Worm (Caenorhabditis elegans): ENCODE data around the gene H12C20.7.

The H12C20.7 gene

ce11 chrV:11541284-11541683 is 31.5 kb downstream of the H12C20.7 start:
- TF ChIP-seq zip-8 (tag; optimal IDR thresholded peaks at IDR 0.05) (no peak), unc-120 (tag; optimal IDR thresholded peaks at IDR 0.05; ENCODE audit: poor library complexity, severe bottlenecking) (peak; percentile 31)

DNA sequence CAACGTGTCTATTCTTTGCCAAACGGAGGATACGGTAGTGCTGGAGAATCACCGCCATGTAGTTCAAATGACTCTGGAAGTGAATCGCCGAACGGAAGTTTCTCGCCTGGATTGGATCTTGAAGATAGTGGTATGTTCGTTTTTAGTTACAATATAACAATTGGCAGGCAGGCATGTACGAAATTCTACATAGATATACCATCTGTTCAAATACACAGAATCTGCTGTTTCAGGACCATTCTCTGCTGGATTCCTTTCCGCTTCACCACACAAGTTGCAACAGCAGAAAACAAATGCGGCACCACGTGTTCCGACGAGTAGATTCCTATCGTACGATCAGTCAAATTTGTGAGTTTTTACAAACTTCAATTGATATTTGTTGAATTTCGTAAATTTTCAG is 33.3 kb downstream of the H12C20.7 start:
- no peak for TF ChIP-seq ceh-39 (tag; optimal IDR thresholded peaks at IDR 0.05)
- no peak for TF ChIP-seq M03D4.4 (tag; optimal IDR thresholded peaks at IDR 0.05)
- TF ChIP-seq sptf-1 (tag; optimal IDR thresholded peaks at IDR 0.05) = no peak
- TF ChIP-seq unc-39 (tag; optimal IDR thresholded peaks at IDR 0.05) = no peak
- no peak for TF ChIP-seq lsy-2 (tag; optimal IDR thresholded peaks at IDR 0.05)
- no peak for TF ChIP-seq elt-3 (tag; optimal IDR thresholded peaks at IDR 0.05)
- TF ChIP-seq ztf-11 (tag; optimal IDR thresholded peaks at IDR 0.05) = no peak
- no peak for TF ChIP-seq nhr-28 (tag; optimal IDR thresholded peaks at IDR 0.05)
- no peak for TF ChIP-seq tbx-8 (GFP tag; optimal IDR thresholded peaks at IDR 0.05)
- no peak for TF ChIP-seq unc-62 (GFP tag; optimal IDR thresholded peaks at IDR 0.05)
- no peak for TF ChIP-seq mab-5 (tag; optimal IDR thresholded peaks at IDR 0.05)
- no peak for TF ChIP-seq elt-1 (tag; optimal IDR thresholded peaks at IDR 0.05; ENCODE audit: borderline replicate concordance, insufficient read depth)
- no peak for TF ChIP-seq ham-2 (GFP tag; optimal IDR thresholded peaks at IDR 0.05)

ce11 chrV:11536667-11537066 is 36.1 kb downstream of the H12C20.7 start:
- peak; percentile 5 for TF ChIP-seq ces-1 (GFP tag; optimal IDR thresholded peaks at IDR 0.05)
- no peak for TF ChIP-seq unc-39 (tag; optimal IDR thresholded peaks at IDR 0.05)
- no peak for TF ChIP-seq tbx-8 (GFP tag; optimal IDR thresholded peaks at IDR 0.05)
- no peak for TF ChIP-seq hlh-1 (tag; optimal IDR thresholded peaks at IDR 0.05)
- no peak for TF ChIP-seq blmp-1 (tag; optimal IDR thresholded peaks at IDR 0.05)
- no peak for TF ChIP-seq cnd-1 (tag; optimal IDR thresholded peaks at IDR 0.05)
- TF ChIP-seq sptf-1 (tag; optimal IDR thresholded peaks at IDR 0.05) = no peak

DNA sequence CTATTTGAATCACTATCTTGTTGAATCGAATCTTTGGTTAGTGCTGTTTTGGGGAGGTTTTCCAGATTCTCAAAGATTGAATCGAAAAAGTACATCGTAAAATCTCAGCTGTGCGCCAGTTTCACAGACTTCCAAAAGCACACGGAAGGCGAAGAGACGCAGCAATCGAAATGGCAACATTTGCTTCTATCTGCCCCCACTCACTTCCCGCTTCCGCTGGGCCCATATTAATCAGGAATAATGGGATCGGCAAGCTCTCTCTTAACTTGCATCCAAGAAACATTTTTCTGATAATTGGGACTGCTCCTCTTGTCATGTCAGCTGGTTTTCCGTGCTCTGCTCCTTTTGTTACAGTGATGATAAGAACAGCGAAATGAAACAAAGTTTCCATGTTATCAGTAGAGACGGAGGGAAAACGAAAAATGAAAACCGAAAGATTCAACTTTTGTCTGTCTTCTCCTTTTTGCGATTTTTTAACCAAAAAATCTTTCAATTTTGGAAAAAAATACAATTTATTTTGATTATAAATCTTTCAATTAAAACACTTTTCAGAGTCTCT is 37.2 kb downstream of the H12C20.7 start:
- peak; percentile 80 for TF ChIP-seq hlh-1 (tag; optimal IDR thresholded peaks at IDR 0.05)
- no peak for TF ChIP-seq mab-5 (tag; optimal IDR thresholded peaks at IDR 0.05)
- no peak for TF ChIP-seq ceh-39 (tag; optimal IDR thresholded peaks at IDR 0.05)
- TF ChIP-seq zip-8 (tag; optimal IDR thresholded peaks at IDR 0.05) = no peak
- TF ChIP-seq unc-120 (tag; optimal IDR thresholded peaks at IDR 0.05; ENCODE audit: poor library complexity, severe bottlenecking) = peak; percentile 78
- no peak for TF ChIP-seq mls-2 (tag; optimal IDR thresholded peaks at IDR 0.05)
- no peak for TF ChIP-seq nhr-12 (tag; optimal IDR thresholded peaks at IDR 0.05)
- TF ChIP-seq bed-3 (GFP tag; optimal IDR thresholded peaks at IDR 0.05) = no peak
- TF ChIP-seq M03D4.4 (tag; optimal IDR thresholded peaks at IDR 0.05) = no peak
- no peak for TF ChIP-seq lin-32 (GFP tag; optimal IDR thresholded peaks at IDR 0.05)
- no peak for TF ChIP-seq ham-2 (GFP tag; optimal IDR thresholded peaks at IDR 0.05)

DNA sequence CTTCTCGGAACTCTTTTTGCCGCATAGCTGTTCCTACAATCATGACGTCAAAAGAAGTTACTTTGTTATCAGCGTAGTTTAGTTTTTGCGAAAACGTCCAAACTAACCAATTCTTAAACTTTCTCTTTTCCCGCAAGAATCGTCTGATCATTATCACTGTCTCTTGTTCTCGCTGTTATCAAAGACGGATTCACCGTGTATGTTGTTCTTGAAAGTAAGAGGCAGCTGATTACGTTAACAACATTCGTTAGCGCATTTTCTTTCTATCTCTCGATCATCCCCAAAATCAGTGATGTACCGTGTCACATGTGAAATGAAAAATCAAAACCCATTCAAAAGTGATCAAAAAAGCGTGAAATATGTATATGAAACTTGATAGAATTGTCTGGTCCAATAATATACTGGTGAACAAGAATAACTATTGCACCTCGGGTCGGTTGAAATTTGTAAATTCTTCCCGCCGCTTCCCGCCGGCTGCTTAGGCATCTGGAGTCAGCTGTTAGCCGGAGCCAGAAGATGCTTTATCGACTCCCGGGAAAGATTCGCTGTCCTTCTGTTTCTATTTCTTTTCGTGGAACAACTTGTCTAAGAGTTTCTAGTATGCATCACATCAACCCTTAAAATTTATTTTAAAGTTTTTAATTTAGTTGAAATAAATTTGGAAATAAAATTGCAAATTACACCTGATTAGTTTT is 38.1 kb downstream of the H12C20.7 start:
- TF ChIP-seq snpc-4 (tag; optimal IDR thresholded peaks at IDR 0.05) = no peak
- TF ChIP-seq M03D4.4 (tag; optimal IDR thresholded peaks at IDR 0.05) = no peak
- no peak for TF ChIP-seq nhr-76 (tag; optimal IDR thresholded peaks at IDR 0.05)
- TF ChIP-seq blmp-1 (tag; optimal IDR thresholded peaks at IDR 0.05) = peak; percentile 41
- TF ChIP-seq ztf-11 (tag; optimal IDR thresholded peaks at IDR 0.05) = no peak
- no peak for TF ChIP-seq mep-1 (tag; optimal IDR thresholded peaks at IDR 0.05)
- no peak for TF ChIP-seq flh-1 (GFP tag; optimal IDR thresholded peaks at IDR 0.05)
- TF ChIP-seq tbx-8 (GFP tag; optimal IDR thresholded peaks at IDR 0.05) = no peak
- TF ChIP-seq ceh-43 (GFP tag; optimal IDR thresholded peaks at IDR 0.05) = no peak
- TF ChIP-seq sem-2 (GFP tag; optimal IDR thresholded peaks at IDR 0.05) = no peak
- no peak for TF ChIP-seq unc-39 (tag; optimal IDR thresholded peaks at IDR 0.05)
- TF ChIP-seq zip-8 (tag; optimal IDR thresholded peaks at IDR 0.05) = no peak
- TF ChIP-seq ceh-39 (tag; optimal IDR thresholded peaks at IDR 0.05) = no peak
- no peak for TF ChIP-seq nhr-237 (tag; optimal IDR thresholded peaks at IDR 0.05)
- no peak for TF ChIP-seq elt-3 (tag; optimal IDR thresholded peaks at IDR 0.05)
- TF ChIP-seq sptf-1 (tag; optimal IDR thresholded peaks at IDR 0.05) = no peak
- TF ChIP-seq mls-2 (tag; optimal IDR thresholded peaks at IDR 0.05) = no peak
- no peak for TF ChIP-seq mab-5 (tag; optimal IDR thresholded peaks at IDR 0.05)
- TF ChIP-seq unc-120 (tag; optimal IDR thresholded peaks at IDR 0.05; ENCODE audit: poor library complexity, severe bottlenecking) = peak; percentile 11
- TF ChIP-seq unc-62 (GFP tag; optimal IDR thresholded peaks at IDR 0.05) = no peak
- no peak for TF ChIP-seq ceh-83 (GFP tag; optimal IDR thresholded peaks at IDR 0.05)
- TF ChIP-seq bed-3 (GFP tag; optimal IDR thresholded peaks at IDR 0.05) = no peak
- TF ChIP-seq hlh-1 (tag; optimal IDR thresholded peaks at IDR 0.05) = peak; percentile 97
- TF ChIP-seq elt-1 (tag; optimal IDR thresholded peaks at IDR 0.05; ENCODE audit: borderline replicate concordance, insufficient read depth) = no peak
- TF ChIP-seq nhr-2 (tag; optimal IDR thresholded peaks at IDR 0.05) = no peak
- TF ChIP-seq cnd-1 (tag; optimal IDR thresholded peaks at IDR 0.05) = no peak

Measured in whole organism, mixed stage, embryonic.